Worm (Caenorhabditis elegans): ENCODE data around the gene T07C4.12.

Gene T07C4.12

DNA sequence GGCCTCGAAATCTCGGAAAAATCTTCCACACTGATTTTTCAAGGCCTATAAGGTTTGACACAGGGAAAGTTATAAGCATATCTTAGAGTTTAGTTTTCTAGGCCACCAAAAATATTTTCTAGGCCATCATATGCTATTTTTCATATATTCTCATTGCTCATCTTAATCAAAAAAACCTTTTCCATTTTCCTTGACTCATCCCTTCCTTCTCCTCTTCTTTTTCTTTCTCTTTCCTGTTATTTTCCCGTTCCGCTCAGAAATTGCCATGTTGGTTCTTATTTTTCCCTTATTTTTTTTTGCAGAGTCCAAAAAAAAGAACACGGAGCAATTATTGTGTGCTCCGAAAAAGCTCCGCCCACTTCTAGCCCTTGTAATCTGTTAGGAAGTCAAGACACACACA lies 32.2 kb upstream of the T07C4.12 start, which contains the start of gene tbc-8:
Gene tbc-8 (plus strand): TSS at position 301 of the 400 bp plus-strand sequence.
- TF ChIP-seq fos-1 (tag; optimal IDR thresholded peaks at IDR 0.05) (no peak), nhr-28 (tag; optimal IDR thresholded peaks at IDR 0.05) (no peak), egl-27 (tag; optimal IDR thresholded peaks at IDR 0.05) (no peak), ces-1 (GFP tag; optimal IDR thresholded peaks at IDR 0.05) (no peak), egl-13 (tag; optimal IDR thresholded peaks at IDR 0.05) (no peak), mdl-1 (tag; optimal IDR thresholded peaks at IDR 0.05) (no peak), lin-14 (GFP tag; optimal IDR thresholded peaks at IDR 0.05) (no peak), C34B4.2 (tag; optimal IDR thresholded peaks at IDR 0.05) (no peak), alr-1 (tag; optimal IDR thresholded peaks at IDR 0.05; ENCODE audit: borderline replicate concordance) (no peak), ztf-4 (tag; optimal IDR thresholded peaks at IDR 0.05) (no peak), nhr-47 (tag; optimal IDR thresholded peaks at IDR 0.05) (no peak), nhr-84 (tag; optimal IDR thresholded peaks at IDR 0.05) (no peak), isw-1 (GFP tag; IDR thresholded peaks at IDR 0.05) (no peak), pax-3 (tag; optimal IDR thresholded peaks at IDR 0.05) (no peak), fkh-4 (tag; optimal IDR thresholded peaks at IDR 0.05; ENCODE audit: borderline replicate concordance) (no peak)

- TF ChIP-seq lsy-2 (tag; optimal IDR thresholded peaks at IDR 0.05) (peak in 1 of 2 experiments; percentile 29), hlh-17 (GFP tag; optimal IDR thresholded peaks at IDR 0.05; ENCODE audit: borderline replicate concordance) (no peak), sptf-1 (tag; optimal IDR thresholded peaks at IDR 0.05) (no peak), fkh-8 (tag; optimal IDR thresholded peaks at IDR 0.05) (peak; percentile 60), hlh-4 (tag; optimal IDR thresholded peaks at IDR 0.05) (no peak), grh-1 (GFP tag; IDR thresholded peaks at IDR 0.05) (no peak), pax-3 (tag; optimal IDR thresholded peaks at IDR 0.05) (peak; percentile 12), sup-37 (GFP tag; optimal IDR thresholded peaks at IDR 0.05) (no peak), dsc-1 (tag; optimal IDR thresholded peaks at IDR 0.05) (peak; percentile 64)
Observed at ce11 chrIII:10362920-10363319, 30.5 kb upstream of the T07C4.12 start.

- no peak for TF ChIP-seq elt-2 (tag; optimal IDR thresholded peaks at IDR 0.05)
- no peak for TF ChIP-seq rnt-1 (tag; optimal IDR thresholded peaks at IDR 0.05)
- no peak for TF ChIP-seq elt-3 (tag; optimal IDR thresholded peaks at IDR 0.05)
- TF ChIP-seq dsc-1 (tag; optimal IDR thresholded peaks at IDR 0.05): no peak
- TF ChIP-seq nhr-84 (tag; optimal IDR thresholded peaks at IDR 0.05): no peak
- no peak for TF ChIP-seq aha-1 (tag; optimal IDR thresholded peaks at IDR 0.05)
- TF ChIP-seq ceh-63 (GFP tag; optimal IDR thresholded peaks at IDR 0.05): no peak
- TF ChIP-seq dpl-1 (GFP tag; optimal IDR thresholded peaks at IDR 0.05): no peak
- TF ChIP-seq ces-1 (GFP tag; optimal IDR thresholded peaks at IDR 0.05): no peak
- no peak for TF ChIP-seq C16A3.4 (tag; optimal IDR thresholded peaks at IDR 0.05)
- TF ChIP-seq aly-2 (tag; optimal IDR thresholded peaks at IDR 0.05): no peak
Observed at ce11 chrIII:10361456-10361855, 29.0 kb upstream of the T07C4.12 start.

- TF ChIP-seq lin-14 (GFP tag; optimal IDR thresholded peaks at IDR 0.05) (peak; percentile 22), lin-35 (GFP tag; optimal IDR thresholded peaks at IDR 0.05) (no peak), nhr-85 (tag) (peak; percentile 10)
Observed at ce11 chrIII:10359916-10360315, 27.5 kb upstream of the T07C4.12 start.

DNA sequence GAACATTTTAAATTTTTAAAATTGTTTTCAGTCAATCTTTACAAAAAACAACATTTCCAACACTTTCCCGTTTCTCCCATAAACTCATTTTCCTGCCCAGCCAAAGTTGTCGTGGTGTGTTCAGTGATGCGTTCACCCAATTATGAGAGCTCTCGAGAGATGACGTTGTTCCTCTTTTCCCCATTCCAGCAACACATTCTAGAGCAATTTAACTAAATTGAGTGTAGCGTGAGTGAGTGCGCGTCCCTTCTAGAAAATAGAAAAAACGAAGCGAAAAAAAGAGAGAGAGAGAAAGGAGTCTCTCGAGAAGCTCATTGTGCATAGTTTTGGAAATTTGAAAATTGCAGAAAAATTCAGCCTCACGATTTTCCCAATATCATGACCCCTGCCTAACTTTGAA lies 26.3 kb upstream of the T07C4.12 start:
- peak; percentile 16 for TF ChIP-seq nhr-71 (tag; optimal IDR thresholded peaks at IDR 0.05)
- no peak for TF ChIP-seq unc-130 (tag; optimal IDR thresholded peaks at IDR 0.05)
- no peak for TF ChIP-seq dpl-1 (GFP tag; optimal IDR thresholded peaks at IDR 0.05)
- TF ChIP-seq alr-1 (tag; optimal IDR thresholded peaks at IDR 0.05; ENCODE audit: borderline replicate concordance): no peak
- peak; percentile 68 for TF ChIP-seq lin-14 (GFP tag; optimal IDR thresholded peaks at IDR 0.05)
- no peak for TF ChIP-seq nhr-47 (tag; optimal IDR thresholded peaks at IDR 0.05)
- TF ChIP-seq egl-27 (tag; optimal IDR thresholded peaks at IDR 0.05): no peak
- TF ChIP-seq zip-4 (GFP tag; optimal IDR thresholded peaks at IDR 0.05): no peak
- no peak for TF ChIP-seq hlh-4 (tag; optimal IDR thresholded peaks at IDR 0.05)
- no peak for TF ChIP-seq Y116A8C.19 (tag; optimal IDR thresholded peaks at IDR 0.05; ENCODE audit: borderline replicate concordance)
- peak in 1 of 2 experiments; percentile 12 for TF ChIP-seq lsy-2 (tag; optimal IDR thresholded peaks at IDR 0.05)
- TF ChIP-seq fkh-10 (GFP tag; optimal IDR thresholded peaks at IDR 0.05): peak; percentile 22
- TF ChIP-seq lir-3 (tag; optimal IDR thresholded peaks at IDR 0.05; ENCODE audit: poor library complexity): no peak
- TF ChIP-seq fkh-8 (tag; optimal IDR thresholded peaks at IDR 0.05): no peak
- no peak for TF ChIP-seq nhr-76 (tag; optimal IDR thresholded peaks at IDR 0.05)
- no peak for TF ChIP-seq xbp-1 (tag; optimal IDR thresholded peaks at IDR 0.05)
- TF ChIP-seq nhr-237 (tag; optimal IDR thresholded peaks at IDR 0.05): no peak
